Worm (Caenorhabditis elegans): ENCODE results near the gene ZC443.1.

DNA sequence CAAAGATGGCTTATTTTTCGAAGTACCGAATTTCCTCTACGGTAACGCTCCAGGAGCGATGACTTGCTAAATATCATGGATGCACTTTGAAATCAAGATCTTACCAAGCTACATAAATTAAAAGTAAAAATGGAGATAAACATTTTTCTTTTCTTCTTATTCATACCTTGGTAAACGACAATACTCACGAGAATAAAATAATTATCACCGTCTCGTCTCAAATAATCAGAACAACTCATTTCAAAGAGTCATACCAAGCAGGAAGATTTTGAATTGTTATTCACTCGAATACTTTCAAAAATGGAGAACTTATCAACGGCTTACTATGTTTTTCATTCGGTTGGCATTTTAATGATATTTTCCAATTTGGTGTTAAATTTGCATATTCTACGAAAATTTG is 6.6 kb downstream of the ZC443.1 start, which contains the start of gene srbc-45:
- TF ChIP-seq egl-27 (tag; optimal IDR thresholded peaks at IDR 0.05): no peak
- TF ChIP-seq snpc-4 (tag; optimal IDR thresholded peaks at IDR 0.05): no peak
- no peak for TF ChIP-seq ztf-4 (tag; optimal IDR thresholded peaks at IDR 0.05)
- TF ChIP-seq nhr-10 (tag; optimal IDR thresholded peaks at IDR 0.05): no peak
- TF ChIP-seq ama-1 (optimal IDR thresholded peaks at IDR 0.05): no peak
- no peak for TF ChIP-seq ztf-1 (GFP tag; conservative IDR thresholded peaks at IDR 0.05)
- no peak for TF ChIP-seq unc-62 (GFP tag; optimal IDR thresholded peaks at IDR 0.05)
- TF ChIP-seq lsy-2 (tag; optimal IDR thresholded peaks at IDR 0.05): no peak
- no peak for TF ChIP-seq crh-2 (tag; optimal IDR thresholded peaks at IDR 0.05)
